Fruit fly (Drosophila melanogaster) whole organism, embryonic: ENCODE results near the gene CG33966.

Experiments
- Blimp-1 ChIP-seq: fragments of 200-800 bp; sonication (Bioruptor generic); optimal IDR thresholded peaks from 3 replicates; lab custom pipeline; 2018; ENCODE audit warnings: missing biosample characterization, missing genetic modification characterization, mild to moderate bottlenecking, moderate library complexity, missing genetic modification reagents
- BtbVII ChIP-seq: fragments of 200-800 bp; sonication (Bioruptor generic); optimal IDR thresholded peaks from 3 replicates; lab custom pipeline; 2017; ENCODE audit warnings: missing biosample characterization, mild to moderate bottlenecking, missing genetic modification characterization
- CG1024 ChIP-seq: fragments of 200-800 bp; sonication (Bioruptor generic); IDR thresholded peaks from 2 replicates; pipeline ENCODE4 v1.3.6; 2022; ENCODE audit warnings: missing biosample characterization, missing genetic modification characterization
- CG12219 ChIP-seq: fragments of 200-800 bp; sonication (Bioruptor generic); optimal IDR thresholded peaks from 3 replicates; lab custom pipeline; 2018; ENCODE audit warnings: missing biosample characterization, mild to moderate bottlenecking, missing genetic modification characterization
- CG12391 ChIP-seq: fragments of 200-800 bp; sonication (Bioruptor generic); optimal IDR thresholded peaks from 3 replicates; lab custom pipeline; 2018; ENCODE audit warnings: missing biosample characterization, mild to moderate bottlenecking, missing genetic modification characterization, moderate library complexity
- CG14710 ChIP-seq: fragments of 200-800 bp; sonication (Bioruptor generic); optimal IDR thresholded peaks from 3 replicates; lab custom pipeline; 2019; ENCODE audit warnings: missing biosample characterization, mild to moderate bottlenecking, missing genetic modification characterization, moderate library complexity
- CG16813 ChIP-seq: fragments of 200-800 bp; sonication (Bioruptor generic); IDR thresholded peaks from 3 replicates; pipeline ENCODE4 v1.3.6; 2022; ENCODE audit warnings: missing biosample characterization, missing genetic modification characterization; ENCODE audit not compliant: partially characterized antibody
- CG17361 ChIP-seq: fragments of 200-800 bp; sonication (Bioruptor generic); IDR thresholded peaks from 3 replicates; pipeline ENCODE4 v1.3.6; 2022; ENCODE audit warnings: missing biosample characterization, missing genetic modification characterization
- CG18262 ChIP-seq: fragments of 200-800 bp; optimal IDR thresholded peaks from 3 replicates; lab custom pipeline; 2019; ENCODE audit warnings: missing biosample characterization, mild to moderate bottlenecking, missing genetic modification characterization, moderate library complexity
- CG18764 ChIP-seq: fragments of 200-800 bp; sonication (Bioruptor generic); optimal IDR thresholded peaks from 3 replicates; lab custom pipeline; 2016; ENCODE audit warnings: missing biosample characterization, missing genetic modification characterization
- CG30020 ChIP-seq: fragments of 200-800 bp; optimal IDR thresholded peaks from 2 replicates; lab custom pipeline; 2019; ENCODE audit warnings: missing biosample characterization, mild to moderate bottlenecking, missing genetic modification characterization, moderate library complexity
- CG33557 ChIP-seq: fragments of 200-800 bp; sonication (Bioruptor generic); optimal IDR thresholded peaks from 2 replicates; lab custom pipeline; 2019; ENCODE audit warnings: missing biosample characterization, mild to moderate bottlenecking, missing genetic modification characterization, moderate library complexity
- CG3847 ChIP-seq: fragments of 200-800 bp; sonication (Bioruptor generic); IDR thresholded peaks from 2 replicates; pipeline ENCODE4 v1.3.6; 2022; ENCODE audit warnings: missing biosample characterization, missing genetic modification characterization
- CG4617 ChIP-seq: fragments of 200-800 bp; sonication (Bioruptor generic); optimal IDR thresholded peaks from 3 replicates; lab custom pipeline; 2016; ENCODE audit warnings: missing biosample characterization, missing genetic modification characterization, borderline replicate concordance
- CG5180 ChIP-seq: fragments of 200-800 bp; sonication (Bioruptor generic); optimal IDR thresholded peaks from 3 replicates; lab custom pipeline; 2017; ENCODE audit warnings: missing biosample characterization, missing genetic modification characterization, mild to moderate bottlenecking, moderate library complexity, missing genetic modification reagents
- CG6654 ChIP-seq: fragments of 200-800 bp; sonication (Bioruptor generic); optimal IDR thresholded peaks from 2 replicates; lab custom pipeline; 2017; ENCODE audit warnings: missing biosample characterization, mild to moderate bottlenecking, missing genetic modification characterization
- CG6689 ChIP-seq: fragments of 200-800 bp; sonication (Bioruptor generic); IDR thresholded peaks from 2 replicates; pipeline ENCODE4 v1.3.6; 2022; ENCODE audit warnings: missing biosample characterization, missing genetic modification characterization
- CG7556 ChIP-seq: fragments of 200-800 bp; sonication (Bioruptor generic); optimal IDR thresholded peaks from 2 replicates; lab custom pipeline; 2017; ENCODE audit warnings: missing biosample characterization, mild to moderate bottlenecking, missing genetic modification characterization
- CG7839 ChIP-seq: fragments of 200-800 bp; sonication (Bioruptor generic); optimal IDR thresholded peaks from 3 replicates; lab custom pipeline; 2018; ENCODE audit warnings: missing biosample characterization, mild to moderate bottlenecking, missing genetic modification characterization, moderate library complexity
- CG8924 ChIP-seq: fragments of 200-800 bp; optimal IDR thresholded peaks from 3 replicates; lab custom pipeline; 2019; ENCODE audit warnings: missing biosample characterization, mild to moderate bottlenecking, missing genetic modification characterization, moderate library complexity
- GATAe ChIP-seq: fragments of 200-800 bp; sonication (Bioruptor generic); conservative IDR thresholded peaks from 2 replicates; pipeline ENCODE4 v1.3.6; 2022; ENCODE audit warnings: missing biosample characterization, missing genetic modification characterization
- HLH3B ChIP-seq: fragments of 200-800 bp; sonication (Bioruptor generic); IDR thresholded peaks from 2 replicates; pipeline ENCODE4 v1.3.6; 2022; ENCODE audit warnings: missing biosample characterization, missing genetic modification characterization
- Hr51 ChIP-seq, 2 experiments: fragments of 200-800 bp; sonication (Bioruptor generic); optimal IDR thresholded peaks; 2 replicates in 1 of 2; 3 replicates in 1 of 2; lab custom pipeline; 2016 to 2018; ENCODE audit warnings: missing biosample characterization in 2 of 2, missing genetic modification characterization in 2 of 2, mild to moderate bottlenecking in 1 of 2, moderate library complexity in 1 of 2
- Hsf ChIP-seq: fragments of 200-800 bp; sonication (Bioruptor generic); optimal IDR thresholded peaks from 3 replicates; lab custom pipeline; 2016; ENCODE audit warnings: missing biosample characterization, missing genetic modification characterization
- MBD-R2 ChIP-seq: fragments of 200-800 bp; sonication (Bioruptor generic); IDR thresholded peaks from 2 replicates; pipeline ENCODE4 v1.3.6; 2022; ENCODE audit warnings: missing biosample characterization, missing genetic modification characterization
- Six4 ChIP-seq: fragments of 200-800 bp; sonication (Bioruptor generic); optimal IDR thresholded peaks from 2 replicates; lab custom pipeline; 2016; ENCODE audit warnings: missing biosample characterization, missing genetic modification characterization
- Sry-δ ChIP-seq: fragments of 200-800 bp; sonication (Bioruptor generic); optimal IDR thresholded peaks from 2 replicates; lab custom pipeline; 2016; ENCODE audit warnings: missing biosample characterization, missing genetic modification characterization
- TFAM ChIP-seq: fragments of 200-800 bp; sonication (Bioruptor generic); optimal IDR thresholded peaks from 2 replicates; lab custom pipeline; 2017; ENCODE audit warnings: missing biosample characterization, missing genetic modification characterization, inconsistent platforms
- Trl ChIP-seq, 3 experiments: fragments of >200 bp in 2 of 3; fragments of 200-800 bp in 1 of 3; sonication (Bioruptor generic) in 1 of 3; optimal IDR thresholded peaks; 2 replicates in 1 of 3; 3 replicates in 2 of 3; lab custom pipeline; 2016 to 2017; ENCODE audit warnings: missing biosample characterization in 1 of 3, missing genetic modification characterization in 1 of 3
- Xrp1 ChIP-seq: fragments of 200-800 bp; sonication (Bioruptor generic); IDR thresholded peaks from 2 replicates; pipeline ENCODE4 v1.3.6; 2022; ENCODE audit warnings: missing biosample characterization, missing genetic modification characterization
- ap ChIP-seq: fragments of 200-800 bp; sonication (Bioruptor generic); IDR thresholded peaks from 2 replicates; pipeline ENCODE4 v1.3.6; 2022; ENCODE audit warnings: missing biosample characterization, missing genetic modification characterization
- ash1 ChIP-seq: fragments of 200-800 bp; sonication (Bioruptor generic); optimal IDR thresholded peaks from 2 replicates; lab custom pipeline; 2018; ENCODE audit warnings: missing biosample characterization, mild to moderate bottlenecking, missing genetic modification characterization
- btn ChIP-seq: fragments of 200-800 bp; sonication (Bioruptor generic); optimal IDR thresholded peaks from 2 replicates; lab custom pipeline; 2016; ENCODE audit warnings: missing biosample characterization, missing genetic modification characterization
- chm ChIP-seq: fragments of 200-800 bp; sonication (Bioruptor generic); IDR thresholded peaks from 2 replicates; pipeline ENCODE4 v1.3.6; 2022; ENCODE audit warnings: missing biosample characterization, missing genetic modification characterization
- crc ChIP-seq: fragments of 200-800 bp; sonication (Bioruptor generic); optimal IDR thresholded peaks from 2 replicates; lab custom pipeline; 2016; ENCODE audit warnings: missing biosample characterization, missing genetic modification characterization
- dimm ChIP-seq: fragments of 200-800 bp; sonication (Bioruptor generic); IDR thresholded peaks from 2 replicates; pipeline ENCODE4 v1.3.6; 2022; ENCODE audit warnings: missing biosample characterization, missing genetic modification characterization
- dmrt99B ChIP-seq: fragments of 200-800 bp; sonication (Bioruptor generic); optimal IDR thresholded peaks from 2 replicates; lab custom pipeline; 2018; ENCODE audit warnings: missing biosample characterization, mild to moderate bottlenecking, missing genetic modification characterization, moderate library complexity
- en ChIP-seq: fragments of 200-800 bp; sonication (Bioruptor generic); optimal IDR thresholded peaks from 2 replicates; lab custom pipeline; 2016; ENCODE audit warnings: missing biosample characterization, missing genetic modification characterization
- fd96Cb ChIP-seq: fragments of 200-800 bp; sonication (Bioruptor generic); optimal IDR thresholded peaks from 2 replicates; lab custom pipeline; 2018; ENCODE audit warnings: missing biosample characterization, mild to moderate bottlenecking, missing genetic modification characterization, moderate library complexity
- gcm ChIP-seq: fragments of 200-800 bp; sonication (Bioruptor generic); optimal IDR thresholded peaks from 2 replicates; lab custom pipeline; 2019; ENCODE audit warnings: missing biosample characterization, mild to moderate bottlenecking, missing genetic modification characterization, moderate library complexity
- p53 ChIP-seq: fragments of 200-800 bp; sonication (Bioruptor generic); optimal IDR thresholded peaks from 2 replicates; lab custom pipeline; 2016; ENCODE audit warnings: missing biosample characterization, missing genetic modification characterization
- phol ChIP-seq: fragments of 200-800 bp; sonication (Bioruptor generic); optimal IDR thresholded peaks from 3 replicates; lab custom pipeline; 2018; ENCODE audit warnings: missing biosample characterization, mild to moderate bottlenecking, missing genetic modification characterization, moderate library complexity
- pzg ChIP-seq: fragments of 200-800 bp; sonication (Bioruptor generic); optimal IDR thresholded peaks from 3 replicates; lab custom pipeline; 2018; ENCODE audit warnings: missing biosample characterization, mild to moderate bottlenecking, missing genetic modification characterization, moderate library complexity
- repo ChIP-seq: fragments of 200-800 bp; sonication (Bioruptor generic); optimal IDR thresholded peaks from 2 replicates; lab custom pipeline; 2016; ENCODE audit warnings: missing biosample characterization, missing genetic modification characterization
- row ChIP-seq: fragments of 200-800 bp; sonication (Bioruptor generic); IDR thresholded peaks from 3 replicates; pipeline ENCODE4 v1.3.6; 2022; ENCODE audit warnings: missing biosample characterization, missing genetic modification characterization
- slp2 ChIP-seq: fragments of 200-800 bp; sonication (Bioruptor generic); optimal IDR thresholded peaks from 2 replicates; lab custom pipeline; 2016; ENCODE audit warnings: missing biosample characterization, missing genetic modification characterization
- sna ChIP-seq: fragments of 200-800 bp; sonication (Bioruptor generic); IDR thresholded peaks from 2 replicates; pipeline ENCODE4 v1.3.6; 2022; ENCODE audit warnings: missing biosample characterization, missing genetic modification characterization; ENCODE audit not compliant: partially characterized antibody
- ssp ChIP-seq: fragments of 200-800 bp; sonication (Bioruptor generic); IDR thresholded peaks from 2 replicates; pipeline ENCODE4 v1.3.6; 2022; ENCODE audit warnings: missing biosample characterization, missing genetic modification characterization
- stc ChIP-seq: fragments of 200-800 bp; sonication (Bioruptor generic); IDR thresholded peaks from 2 replicates; pipeline ENCODE4 v1.3.6; 2022; ENCODE audit warnings: missing biosample characterization, missing genetic modification characterization
- vvl ChIP-seq: fragments of 200-800 bp; sonication (Bioruptor generic); IDR thresholded peaks from 2 replicates; pipeline ENCODE4 v1.3.6; 2022; ENCODE audit warnings: missing biosample characterization, missing genetic modification characterization

The CG33966 gene

dm6 chr3L:1216460-1216859 is 17.5 kb upstream of the CG33966 start (continued):
- peak; percentile 47 for TF ChIP-seq btn (GFP tag; lab: Kevin White, UChicago)
- peak; percentile 69 for TF ChIP-seq Blimp-1 (GFP tag; lab: Kevin White, UChicago)
- TF ChIP-seq CG7839 (tag; lab: Kevin White, UChicago), result peak; percentile 54
- TF ChIP-seq CG3847, result no peak
- TF ChIP-seq Six4 (GFP tag; lab: Kevin White, UChicago), result peak; percentile 1
- TF ChIP-seq Hr51 (GFP tag; optimal IDR thresholded peaks at IDR 0.05; lab: Kevin White, UChicago), result peak in 1 of 2 experiments; percentile 46
- TF ChIP-seq CG14710, result peak; percentile 57
- no peak for TF ChIP-seq CG30020 (tag; lab: Kevin White, UChicago)
- TF ChIP-seq dmrt99B (tag; lab: Kevin White, UChicago), result peak; percentile 66
- peak; percentile 59; the same call in 1 of the 2 replicates for TF ChIP-seq CG6689 (GFP tag; lab: Robert Waterston, UW)
- peak; percentile 20 for TF ChIP-seq CG6654 (GFP tag; lab: Kevin White, UChicago)
- 0 out of 2 replicates have a peak, but pooled peaks have one; percentile 17 for TF ChIP-seq stc (GFP tag; lab: Robert Waterston, UW)
- TF ChIP-seq phol (tag; lab: Kevin White, UChicago), result peak; percentile 66
- TF ChIP-seq chm (GFP tag; lab: Robert Waterston, UW), result peak; percentile 68; the same call in 1 of the 2 replicates
- peak; percentile 13 for TF ChIP-seq Hsf (GFP tag; lab: Kevin White, UChicago)
- TF ChIP-seq fd96Cb (tag; lab: Kevin White, UChicago), result peak; percentile 67
- no peak for TF ChIP-seq CG4617 (GFP tag; lab: Kevin White, UChicago)
- TF ChIP-seq CG7556 (GFP tag; lab: Kevin White, UChicago), result peak; percentile 19
- peak; percentile 64; the same call in 1 of the 2 replicates for TF ChIP-seq HLH3B (GFP tag; lab: Robert Waterston, UW)
- TF ChIP-seq CG18764 (GFP tag; lab: Kevin White, UChicago), result peak; percentile 19
- no peak for TF ChIP-seq CG5180 (GFP tag; lab: Kevin White, UChicago)
- TF ChIP-seq ap (GFP tag; lab: Robert Waterston, UW), result 0 out of 2 replicates have a peak, but pooled peaks have one; percentile 37
- no peak for TF ChIP-seq en (GFP tag; lab: Kevin White, UChicago)
- TF ChIP-seq ash1 (GFP tag; lab: Kevin White, UChicago), result no peak
- 0 out of 2 replicates have a peak, but pooled peaks have one; percentile 25 for TF ChIP-seq ssp (GFP tag; lab: Robert Waterston, UW)
- TF ChIP-seq vvl (GFP tag; lab: Robert Waterston, UW), result peak; percentile 71
- peak; percentile 8 for TF ChIP-seq crc (GFP tag; lab: Kevin White, UChicago)
- no peak for TF ChIP-seq CG16813 (GFP tag; lab: Robert Waterston, UW)
- TF ChIP-seq Sry-δ (GFP tag; lab: Kevin White, UChicago), result peak; percentile 0
- TF ChIP-seq CG17361 (GFP tag; lab: Robert Waterston, UW), result peak; percentile 43; the same call in 2 of the 3 replicates
- no peak for TF ChIP-seq BtbVII (GFP tag; lab: Kevin White, UChicago)
- no peak for TF ChIP-seq sna
- no peak for TF ChIP-seq GATAe
- TF ChIP-seq CG1024 (GFP tag; lab: Robert Waterston, UW), result peak; percentile 58; the same call in 1 of the 2 replicates
- TF ChIP-seq dimm (GFP tag; lab: Robert Waterston, UW), result peak; percentile 33; the same call in 1 of the 2 replicates
- TF ChIP-seq CG18262 (tag; lab: Kevin White, UChicago), result peak; percentile 59
- TF ChIP-seq CG12219 (GFP tag; lab: Kevin White, UChicago), result peak; percentile 48
- peak; percentile 70 for TF ChIP-seq Xrp1 (GFP tag; lab: Robert Waterston, UW)
- peak; percentile 10 for TF ChIP-seq gcm (GFP tag; lab: Kevin White, UChicago)
- TF ChIP-seq repo (GFP tag; lab: Kevin White, UChicago), result peak; percentile 1
- TF ChIP-seq CG8924 (tag; lab: Kevin White, UChicago), result peak; percentile 34
- TF ChIP-seq Trl (optimal IDR thresholded peaks at IDR 0.05; lab: Kevin White, UChicago), result no peak
- TF ChIP-seq Trl (GFP tag; optimal IDR thresholded peaks at IDR 0.05; lab: Kevin White, UChicago), result peak; percentile 2
- TF ChIP-seq CG12391 (tag; lab: Kevin White, UChicago), result peak; percentile 42
- TF ChIP-seq CG33557, result no peak
- TF ChIP-seq pzg, result no peak
- peak; percentile 10 for TF ChIP-seq slp2 (GFP tag; lab: Kevin White, UChicago)
- peak; percentile 50; the same call in 2 of the 3 replicates for TF ChIP-seq row (GFP tag; lab: Robert Waterston, UW)
- TF ChIP-seq MBD-R2 (GFP tag; lab: Robert Waterston, UW), result no peak
- TF ChIP-seq p53 (GFP tag; lab: Kevin White, UChicago), result no peak
- no peak for TF ChIP-seq TFAM (GFP tag; lab: Kevin White, UChicago)
